Fruit fly (Drosophila melanogaster): ENCODE results near the gene alpha-Man-Ia.

- TF ChIP-seq CG8478 (optimal IDR thresholded peaks at IDR 0.05) (no peak), CTCF (optimal IDR thresholded peaks at IDR 0.05) (no peak)
These were observed 37.0 kb upstream of the alpha-Man-Ia start for dm6 chrX:10362557-10363366.
